ENCODE assay signal across 2 worm cellular contexts in genomic region chrII:13330359-13330758, ce11.
TF ChIP-seq lines count a peak whose summit lies in the region.

TSS of gene sam-10 (minus strand) at chrII:13330525.

TF ChIP-seq in whole organism, L4 larva, 104 proteins besides CTCF, POLR2A, EP300 and RAD21:
- TF ChIP-seq set-16 (GFP tag; IDR thresholded peaks at IDR 0.05; lab: Robert Waterston, UW): peak; percentile 66
- no peak for TF ChIP-seq nhr-48 (tag; optimal IDR thresholded peaks at IDR 0.05; lab: Kevin White, UChicago)

TF ChIP-seq in whole organism, young adult, 124 proteins besides CTCF, POLR2A, EP300 and RAD21:
- no peak for TF ChIP-seq rcor-1 (GFP tag; IDR thresholded peaks at IDR 0.05; lab: Robert Waterston, UW)
- no peak for TF ChIP-seq rec-8 (tag; optimal IDR thresholded peaks at IDR 0.05; lab: Kevin White, UChicago)
- TF ChIP-seq F49E8.2 (tag; optimal IDR thresholded peaks at IDR 0.05; lab: Kevin White, UChicago; ENCODE audit: insufficient read depth): no peak
- TF ChIP-seq zfh-2 (GFP tag; conservative IDR thresholded peaks at IDR 0.05; lab: Robert Waterston, UW): peak; percentile 74
- no peak for TF ChIP-seq ceh-91 (GFP tag; IDR thresholded peaks at IDR 0.05; lab: Robert Waterston, UW)
- no peak for TF ChIP-seq attf-6 (GFP tag; IDR thresholded peaks at IDR 0.05; lab: Robert Waterston, UW)
- no peak for TF ChIP-seq somi-1 (GFP tag; optimal IDR thresholded peaks at IDR 0.05; lab: Kevin White, UChicago)
- no peak for TF ChIP-seq ceh-100 (GFP tag; IDR thresholded peaks at IDR 0.05; lab: Robert Waterston, UW)
- TF ChIP-seq ztf-26 (tag; optimal IDR thresholded peaks at IDR 0.05; lab: Kevin White, UChicago): no peak
- TF ChIP-seq egrh-3 (GFP tag; IDR thresholded peaks at IDR 0.05; lab: Robert Waterston, UW): peak; percentile 33; the same call in 1 of the 2 replicates
- TF ChIP-seq nhr-27 (tag; optimal IDR thresholded peaks at IDR 0.05; lab: Kevin White, UChicago): no peak
